Fruit fly (Drosophila melanogaster): ENCODE results near the gene CG10283.

The CG10283 gene

DNA sequence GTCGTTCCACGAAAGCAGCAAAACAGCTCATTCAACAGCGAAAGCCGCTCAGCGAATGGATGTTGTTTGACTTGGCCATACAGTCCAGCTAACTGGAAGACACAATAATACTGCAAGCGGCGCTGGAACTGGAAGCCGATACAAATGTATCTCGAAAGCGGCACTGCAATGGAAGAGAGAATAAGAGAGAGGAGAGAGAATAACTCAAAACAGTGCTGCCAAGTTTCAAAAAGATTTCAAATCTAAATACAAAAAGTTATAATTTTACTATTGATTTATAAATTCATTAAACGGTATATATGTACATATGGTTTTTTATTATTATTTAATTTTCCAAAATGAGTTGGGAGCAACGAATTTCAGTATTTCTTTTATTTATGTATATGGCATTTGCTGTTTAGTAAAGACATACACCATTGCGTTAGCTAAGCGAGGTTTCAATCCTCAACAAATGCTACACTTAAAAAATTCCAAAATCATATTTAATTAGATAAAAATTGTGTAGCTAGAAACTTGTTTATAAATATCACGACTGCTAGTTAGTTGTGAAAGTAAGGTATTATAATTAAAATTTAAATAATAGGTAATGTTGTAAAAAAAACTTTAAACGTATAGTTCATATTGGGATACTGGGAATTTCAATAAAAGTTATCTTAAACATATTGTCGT lies at the start of gene CG10283:
CG10283 (minus strand) TSS at position 132 of the 669 bp plus-strand sequence.
- TF ChIP-seq noc (tag; optimal IDR thresholded peaks at IDR 0.05): no peak

DNA sequence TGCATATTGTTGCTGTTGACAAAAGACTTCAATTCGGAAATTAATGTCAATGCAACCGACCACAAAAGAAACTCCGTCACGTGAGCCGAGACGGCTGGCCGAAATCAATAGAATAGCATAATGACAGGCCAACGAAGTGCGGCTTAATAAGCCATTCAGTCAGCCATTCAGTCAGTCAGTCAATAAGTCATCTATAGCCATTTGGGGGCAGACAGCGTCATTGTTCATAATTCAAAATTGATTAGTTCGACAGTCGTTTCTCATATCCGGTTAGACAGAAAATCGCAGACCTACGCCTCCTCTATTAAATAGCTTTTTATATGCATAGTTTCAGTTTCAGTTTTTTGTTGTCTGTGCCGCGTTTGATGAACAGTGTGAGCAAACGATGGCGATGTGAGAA lies 41.7 kb upstream of the CG10283 start:
- no peak for TF ChIP-seq noc (tag; optimal IDR thresholded peaks at IDR 0.05)

DNA sequence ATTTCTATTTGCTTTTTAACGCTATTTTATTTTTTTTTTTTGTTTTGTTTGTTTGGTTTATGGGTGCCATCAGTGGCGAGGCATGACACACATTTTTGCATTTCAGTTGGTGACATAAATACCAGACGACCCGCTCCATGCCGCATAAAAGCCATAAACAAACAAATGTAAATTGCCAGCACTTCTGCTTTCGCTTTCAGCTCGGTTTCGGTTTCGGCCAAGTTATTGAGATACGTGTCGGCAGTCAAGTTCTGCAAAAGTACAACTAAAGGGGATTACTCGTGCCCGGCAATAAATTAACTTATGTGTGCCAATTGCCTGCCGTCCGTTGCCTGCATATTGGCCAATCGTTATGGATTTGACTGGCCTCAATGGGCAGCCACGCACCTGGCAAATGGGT lies 40.6 kb upstream of the CG10283 start:
- no peak for TF ChIP-seq noc (tag; optimal IDR thresholded peaks at IDR 0.05)

DNA sequence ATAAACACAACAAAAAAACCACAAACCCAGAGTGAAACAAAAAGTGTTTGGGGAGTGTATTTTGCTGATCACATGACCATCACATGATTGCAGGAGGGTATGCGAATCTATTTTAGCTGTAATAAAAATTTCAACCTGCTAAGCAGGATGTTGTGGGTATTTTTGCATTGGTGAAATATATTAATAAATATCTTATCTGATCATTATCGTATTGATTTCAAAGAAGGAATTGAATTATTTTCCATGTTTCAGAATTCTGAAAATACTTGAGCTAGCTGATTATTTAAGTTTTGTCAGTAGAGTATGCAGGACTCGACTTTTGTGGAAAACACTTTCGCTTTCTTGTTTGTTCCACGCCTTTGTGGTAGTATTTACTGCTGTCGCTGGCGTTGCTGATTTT lies 38.7 kb upstream of the CG10283 start:
- no peak for TF ChIP-seq noc (tag; optimal IDR thresholded peaks at IDR 0.05)

DNA sequence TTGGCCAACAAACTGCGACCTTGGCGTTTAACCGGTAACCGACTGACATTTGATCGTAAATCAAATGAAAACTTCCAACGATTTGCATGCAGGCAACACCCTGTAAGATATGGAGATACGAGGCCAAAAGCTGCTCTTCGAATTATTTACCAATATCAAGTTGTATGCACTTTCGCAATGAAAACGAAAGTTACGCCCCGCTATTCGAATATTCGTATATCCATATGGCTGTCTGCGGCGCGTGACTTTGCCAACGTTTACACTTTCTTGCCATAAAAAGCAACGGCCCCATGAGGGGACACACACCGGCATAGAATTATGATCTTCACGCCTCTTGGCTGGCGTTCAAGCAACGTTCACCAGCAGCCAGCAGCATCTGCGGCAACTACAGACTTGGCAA lies 37.9 kb upstream of the CG10283 start:
- TF ChIP-seq noc (tag; optimal IDR thresholded peaks at IDR 0.05): no peak

DNA sequence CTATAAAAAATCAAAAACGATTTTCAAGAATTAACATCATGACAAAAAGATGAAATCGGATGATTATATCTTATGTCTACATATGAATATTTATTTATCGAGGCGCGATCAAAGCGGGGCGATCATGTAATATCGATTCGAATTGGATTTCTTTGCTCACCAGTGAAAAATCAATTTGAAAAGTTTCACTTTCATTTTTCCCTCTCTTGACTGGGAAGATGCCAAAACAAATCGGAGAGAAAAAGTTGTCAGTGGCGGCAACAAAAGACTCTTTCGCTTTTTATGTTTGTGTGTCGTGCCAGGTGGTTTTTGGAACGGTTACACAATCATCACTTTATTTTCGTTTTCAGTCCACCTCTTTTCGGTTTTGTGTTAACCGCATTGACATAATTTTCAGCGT lies 34.5 kb upstream of the CG10283 start:
- TF ChIP-seq noc (tag; optimal IDR thresholded peaks at IDR 0.05): no peak

DNA sequence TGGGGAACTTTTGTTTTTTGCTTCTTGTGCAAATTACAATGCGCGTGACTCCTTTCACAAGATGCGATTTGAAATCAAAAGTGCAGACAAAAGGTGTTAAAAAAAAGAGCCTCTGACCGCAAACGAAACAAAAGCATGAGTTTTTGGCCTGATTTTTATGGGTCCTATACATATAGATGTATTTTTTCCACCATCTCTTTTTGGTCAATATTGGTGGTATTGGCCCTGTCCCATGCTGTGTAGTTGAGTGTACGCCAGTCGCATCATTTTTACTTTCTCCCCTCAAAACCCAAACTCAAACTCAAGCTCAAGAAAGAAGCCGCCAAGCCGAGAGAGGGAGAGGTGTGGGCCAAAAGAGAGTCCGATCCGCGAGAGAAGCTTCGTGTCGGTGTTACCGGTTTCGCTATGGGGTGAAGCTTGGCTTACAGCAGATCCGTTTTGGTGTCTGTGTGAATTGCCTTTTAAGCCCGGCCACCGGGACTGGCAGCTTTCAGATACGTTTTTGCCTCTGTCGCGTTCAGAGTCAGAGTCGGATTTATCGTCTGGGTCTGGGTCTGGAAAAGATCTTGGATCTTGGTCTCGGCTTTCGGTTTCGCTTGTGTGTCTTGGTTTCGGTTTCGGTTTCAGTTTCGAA lies 32.8 kb upstream of the CG10283 start, which contains the start of gene CG10211:
CG10211 (plus strand) TSS at position 486 of the 634 bp plus-strand sequence.
- no peak for TF ChIP-seq noc (tag; optimal IDR thresholded peaks at IDR 0.05)

DNA sequence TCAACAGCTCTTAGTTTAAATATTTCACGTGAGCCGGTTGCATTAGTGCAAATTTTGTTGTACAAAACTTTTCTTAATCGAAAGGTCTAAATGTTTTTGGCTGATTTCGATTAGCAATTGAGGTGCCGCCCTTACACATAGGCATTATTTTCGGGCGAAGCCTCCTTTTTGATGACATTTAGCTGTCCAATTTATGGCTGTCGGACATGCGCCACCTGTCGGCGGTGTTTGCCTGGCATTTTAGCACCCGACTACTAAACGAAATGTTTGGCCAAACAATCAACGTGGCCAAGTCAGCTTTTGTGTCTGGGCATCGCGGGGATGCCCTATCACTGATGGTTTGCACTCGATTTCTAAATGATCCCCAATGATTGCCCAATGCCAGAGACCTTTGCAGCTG lies 32.1 kb upstream of the CG10283 start:
- TF ChIP-seq noc (tag; optimal IDR thresholded peaks at IDR 0.05): no peak

DNA sequence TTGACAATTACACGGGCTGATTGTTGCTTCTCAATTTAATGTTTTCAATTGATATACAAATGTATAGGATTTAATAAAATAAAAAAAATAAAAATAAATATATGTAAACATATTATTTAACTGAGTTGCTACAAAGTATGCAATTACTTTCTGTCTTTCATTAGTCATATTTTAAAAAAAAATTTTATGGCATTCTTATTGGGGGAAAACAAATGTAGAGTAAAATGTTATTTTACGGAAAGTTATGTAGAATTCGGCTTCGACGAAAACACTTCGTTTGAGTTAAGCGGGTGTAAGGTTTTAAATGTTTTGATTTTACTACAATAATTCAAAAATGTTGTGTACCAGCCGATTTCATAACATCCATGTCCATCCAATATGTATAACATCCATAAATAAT lies 29.1 kb upstream of the CG10283 start:
- TF ChIP-seq noc (tag; optimal IDR thresholded peaks at IDR 0.05): no peak

DNA sequence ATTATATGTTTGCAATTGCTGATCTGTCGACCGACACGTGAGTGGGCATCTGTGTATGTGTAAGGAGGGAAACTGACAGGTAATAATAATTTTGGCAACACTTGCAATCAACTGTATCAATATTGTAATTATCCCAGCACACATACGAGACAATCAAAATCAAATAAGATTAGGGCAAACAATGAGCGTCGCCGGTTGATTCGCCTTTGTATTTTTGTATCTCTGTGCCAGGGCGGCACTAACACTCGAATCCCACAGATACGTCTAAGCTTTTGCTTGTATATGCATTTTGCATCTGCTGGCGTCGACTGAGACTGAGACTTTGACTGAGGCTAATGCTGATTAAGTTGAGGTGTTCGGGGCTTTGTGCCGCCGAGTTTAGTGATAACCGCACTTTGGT lies 24.9 kb upstream of the CG10283 start, which contains the start of gene Ugt301D1:
Ugt301D1 (plus strand) TSS at position 380 of the 400 bp plus-strand sequence.
- TF ChIP-seq noc (tag; optimal IDR thresholded peaks at IDR 0.05): no peak

DNA sequence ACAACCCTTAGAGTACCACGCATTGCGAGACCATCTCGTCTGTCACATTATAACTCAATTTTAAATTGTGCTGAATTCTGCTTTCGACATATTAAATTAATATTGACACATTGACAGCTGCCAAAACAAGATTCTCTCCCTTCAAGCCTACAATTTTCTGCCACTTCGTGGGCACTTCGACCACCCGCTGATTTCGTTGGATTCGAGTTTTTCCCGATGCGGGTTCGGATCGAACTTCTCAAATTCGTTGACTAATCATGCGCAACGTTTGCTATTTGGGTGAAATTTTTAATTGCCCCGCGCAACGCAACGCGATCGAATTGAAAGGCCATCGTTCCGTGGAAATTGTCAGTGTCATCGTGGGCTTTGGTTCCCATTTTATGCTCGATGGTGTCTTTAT lies 22.6 kb upstream of the CG10283 start:
- TF ChIP-seq noc (tag; optimal IDR thresholded peaks at IDR 0.05): no peak

DNA sequence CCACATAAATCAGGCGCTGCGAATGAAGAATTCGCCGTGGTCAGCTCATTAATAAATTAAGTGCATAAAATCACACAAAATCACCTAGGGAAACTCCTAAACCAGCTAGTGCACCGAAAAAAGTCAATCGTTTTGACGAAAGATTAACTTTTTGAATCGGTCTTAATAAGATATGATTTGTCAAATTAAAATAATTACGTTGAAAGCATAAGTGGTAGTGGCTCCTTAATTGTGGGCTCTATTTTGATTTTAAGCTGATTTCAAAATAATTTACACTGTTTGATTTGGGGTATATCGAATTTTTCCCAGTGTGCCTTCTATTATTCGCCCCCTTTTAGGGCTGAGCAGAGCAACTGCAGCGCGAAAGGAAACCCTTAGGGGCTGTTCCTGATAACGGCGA lies 21.2 kb upstream of the CG10283 start:
- no peak for TF ChIP-seq noc (tag; optimal IDR thresholded peaks at IDR 0.05)

DNA sequence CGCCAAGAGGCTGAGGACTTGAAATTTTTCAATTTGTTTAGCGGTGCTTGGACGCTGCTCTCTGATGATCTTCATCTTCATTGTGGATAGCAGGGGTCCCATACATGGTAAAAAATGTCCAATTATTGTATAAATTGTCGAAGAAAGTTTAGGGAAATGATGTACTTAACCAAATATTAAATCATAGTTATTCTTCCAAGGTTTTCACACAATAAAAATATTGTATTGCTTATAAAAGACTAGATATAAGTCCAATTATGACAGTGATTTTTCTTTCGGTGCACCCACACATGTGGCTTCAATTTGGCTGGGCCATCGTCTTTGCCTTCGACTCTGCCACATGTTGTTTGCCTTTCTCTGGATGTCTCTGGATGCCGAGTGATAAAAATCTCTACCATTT lies 20.6 kb upstream of the CG10283 start:
- TF ChIP-seq noc (tag; optimal IDR thresholded peaks at IDR 0.05): no peak

DNA sequence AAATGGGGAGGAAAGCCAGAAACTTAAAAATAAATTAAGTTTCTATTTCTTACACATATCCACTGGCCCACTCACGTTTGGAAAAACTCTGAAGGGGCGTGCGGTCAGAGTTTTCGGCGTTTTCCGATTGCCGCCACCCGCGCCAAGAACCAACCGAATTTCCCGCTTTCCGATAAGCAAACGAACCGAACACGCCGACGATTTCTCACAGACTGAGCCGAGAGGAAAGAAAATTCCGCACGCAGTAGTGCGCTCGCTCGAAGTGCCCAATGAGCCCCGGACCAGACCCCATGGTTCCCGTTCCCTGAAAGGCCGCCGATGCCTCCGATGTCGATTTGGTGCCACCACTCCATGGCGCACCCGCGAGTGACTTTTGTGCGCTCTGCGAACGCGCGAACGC lies 19.4 kb upstream of the CG10283 start, which contains the start of gene kon:
kon (minus strand) TSS at position 219 of the 400 bp plus-strand sequence.
- TF ChIP-seq noc (tag; optimal IDR thresholded peaks at IDR 0.05): no peak

DNA sequence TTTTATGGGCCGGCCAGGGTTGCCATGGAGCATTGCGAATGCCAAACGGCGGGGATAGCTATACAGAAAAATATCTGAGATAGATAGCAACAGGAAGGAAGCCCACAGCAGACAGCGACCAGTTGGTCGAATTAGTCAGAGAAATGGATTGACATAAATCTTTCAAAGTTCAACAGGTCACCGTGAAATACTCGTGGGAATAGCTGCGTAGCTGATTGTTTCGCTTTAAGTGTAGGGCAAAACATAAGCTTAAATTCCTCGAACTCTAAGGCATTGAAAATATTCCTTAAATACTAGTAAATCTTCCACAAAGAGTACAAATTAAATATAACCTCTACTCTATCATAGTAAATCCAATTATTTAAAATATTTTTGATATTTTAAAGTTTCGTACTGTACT lies 15.6 kb upstream of the CG10283 start:
- no peak for TF ChIP-seq noc (tag; optimal IDR thresholded peaks at IDR 0.05)

DNA sequence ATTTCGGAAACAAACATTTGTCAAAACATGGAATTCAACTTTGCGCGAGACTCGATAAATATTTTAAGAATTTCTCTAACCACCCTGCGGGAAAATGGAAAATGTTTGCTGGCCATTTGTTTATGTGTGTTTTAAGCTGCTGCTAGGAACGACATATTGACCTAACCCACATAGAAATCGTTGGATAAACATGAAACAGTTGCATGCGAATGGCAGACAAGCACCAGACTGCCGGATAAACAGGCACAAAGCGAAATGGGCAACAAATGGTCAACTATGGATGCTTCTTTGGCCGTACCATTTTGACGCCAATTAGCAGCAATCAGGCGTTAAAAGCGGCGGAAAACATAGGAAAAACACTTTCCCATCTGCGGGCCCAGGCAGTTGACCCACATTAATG lies 12.5 kb upstream of the CG10283 start:
- TF ChIP-seq noc (tag; optimal IDR thresholded peaks at IDR 0.05): no peak

DNA sequence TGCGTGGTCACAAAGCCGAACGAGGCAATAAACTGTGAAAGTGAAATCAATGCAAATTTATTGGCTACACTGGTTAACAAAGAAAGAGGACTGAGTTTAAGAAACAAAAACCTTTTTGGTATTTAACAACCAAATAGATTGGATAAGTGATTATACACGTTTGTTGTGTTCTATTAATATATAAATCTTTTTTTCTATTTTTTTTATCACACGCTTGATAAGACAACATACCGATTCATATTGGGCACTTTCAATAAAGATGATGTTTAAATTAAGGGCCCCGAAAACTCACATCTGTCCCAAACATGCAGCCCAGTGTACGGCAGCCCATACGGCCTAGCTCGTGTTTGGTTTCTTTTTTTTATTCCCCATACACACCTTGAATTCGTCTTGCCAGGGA lies 8.8 kb upstream of the CG10283 start:
- no peak for TF ChIP-seq noc (tag; optimal IDR thresholded peaks at IDR 0.05)

DNA sequence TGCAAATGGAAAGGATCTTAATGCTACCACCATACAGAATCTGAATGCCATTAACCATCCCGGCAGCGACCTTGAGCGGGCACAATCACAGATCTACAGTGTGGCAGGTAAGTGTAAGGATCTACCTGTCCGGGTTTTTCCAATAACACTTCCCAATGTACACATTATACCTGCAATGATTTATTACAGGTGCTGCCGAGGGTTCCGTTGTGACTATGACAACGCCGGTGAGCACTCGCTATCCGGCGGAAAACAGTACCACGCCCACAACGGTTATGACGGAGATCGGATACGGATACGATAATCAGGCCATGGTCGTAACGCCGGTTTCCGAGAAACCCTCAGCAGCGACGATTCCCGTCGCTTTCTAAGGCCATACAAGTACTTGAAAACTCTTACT lies 2.5 kb upstream of the CG10283 start:
- TF ChIP-seq noc (tag; optimal IDR thresholded peaks at IDR 0.05): no peak

Measured in whole organism, larva.